Worm (Caenorhabditis elegans): ENCODE data around the gene ifa-4.

DNA sequence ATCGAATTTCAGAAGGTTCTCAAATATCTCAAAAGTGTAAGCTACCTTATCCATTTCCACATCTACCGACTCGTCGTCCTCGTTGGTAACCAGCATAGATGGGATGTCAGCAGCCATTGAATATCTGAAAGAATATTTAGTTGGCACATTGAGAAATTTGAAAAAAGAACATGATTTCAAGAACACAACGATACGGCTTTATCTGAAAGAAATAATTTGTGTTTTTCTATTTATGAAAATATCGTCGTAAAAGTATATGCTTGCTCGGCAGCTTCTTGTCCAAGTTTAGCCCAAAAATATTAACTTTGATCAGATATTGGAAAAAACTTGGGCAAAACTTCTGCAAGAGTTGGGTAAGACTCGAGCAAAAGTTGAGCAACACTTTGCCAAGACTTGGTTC, 15.1 kb downstream of the ifa-4 start, which contains the start of gene T07F12.4:
- TF ChIP-seq ama-1 (optimal IDR thresholded peaks at IDR 0.05) (no peak), ets-7 (tag; optimal IDR thresholded peaks at IDR 0.05) (no peak)
